Fruit fly (Drosophila melanogaster) whole organism, pupa: ENCODE results near the gene JMJD5.

Experiments used
- CG15710 ChIP-seq: fragments of 200-800 bp; sonication (Bioruptor generic); optimal IDR thresholded peaks from 2 replicates; lab custom pipeline; 2018; ENCODE audit warnings: missing biosample characterization, mild to moderate bottlenecking, missing genetic modification characterization, moderate library complexity
- CG32121 ChIP-seq: fragments of 200-800 bp; sonication (Bioruptor generic); IDR thresholded peaks from 2 replicates; pipeline ENCODE4 v1.3.6; 2022; ENCODE audit warnings: missing biosample characterization, missing genetic modification characterization
- CG8301 ChIP-seq: fragments of 200-800 bp; sonication (Bioruptor generic); optimal IDR thresholded peaks from 2 replicates; lab custom pipeline; 2018; ENCODE audit warnings: missing biosample characterization, mild to moderate bottlenecking, missing genetic modification characterization
- EcR ChIP-seq: fragments of 200-800 bp; sonication (Bioruptor generic); optimal IDR thresholded peaks from 3 replicates; lab custom pipeline; 2019; ENCODE audit warnings: missing biosample characterization, missing genetic modification characterization, mild to moderate bottlenecking, moderate library complexity, missing genetic modification reagents
- Pif1A ChIP-seq: fragments of 200-800 bp; sonication (Bioruptor generic); optimal IDR thresholded peaks from 3 replicates; lab custom pipeline; 2016; ENCODE audit warnings: missing biosample characterization, missing genetic modification characterization
- rn ChIP-seq: fragments of 200-800 bp; sonication (Bioruptor generic); IDR thresholded peaks from 2 replicates; pipeline ENCODE4 v1.3.6; 2022; ENCODE audit warnings: missing biosample characterization, missing genetic modification characterization

DNA sequence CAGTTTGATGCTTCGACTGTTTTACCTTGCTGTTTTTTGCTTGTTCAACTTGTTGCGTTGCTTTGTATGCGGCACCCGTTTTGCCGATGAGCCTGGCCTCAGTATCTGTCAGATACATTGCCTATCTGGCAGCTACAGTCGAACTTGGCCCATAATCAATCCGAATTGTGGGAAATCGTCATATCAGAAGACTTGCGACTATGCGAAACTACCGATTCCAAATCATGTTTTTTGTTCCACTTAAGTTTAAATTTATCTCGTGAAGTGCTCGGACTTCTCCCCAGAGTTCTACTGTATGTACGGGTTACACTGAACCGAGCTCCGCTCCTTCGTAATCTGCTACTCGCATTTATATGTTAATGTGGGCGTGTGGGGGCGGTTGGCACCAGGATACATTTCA is 43.1 kb upstream of the JMJD5 start:
- TF ChIP-seq rn = no peak
- TF ChIP-seq CG32121 (GFP tag; lab: Robert Waterston, UW) = no peak
- no peak for TF ChIP-seq CG15710
- TF ChIP-seq EcR (GFP tag; lab: Kevin White, UChicago) = no peak
- no peak for TF ChIP-seq Pif1A
- TF ChIP-seq CG8301 = no peak
